Worm (Caenorhabditis elegans) whole organism, early embryonic: ENCODE results near the gene ZK686.3.

Experiments
- B0310.2 ChIP-seq: sonication (generic microtip); optimal IDR thresholded peaks from 2 replicates; lab custom pipeline; 2016; ENCODE audit warnings: mild to moderate bottlenecking, missing genetic modification characterization, missing compliant biosample characterization
- ama-1 ChIP-seq: fragments of 150-350 bp; optimal IDR thresholded peaks from 2 replicates; lab custom pipeline; 2014
- ceh-36 ChIP-seq: sonication (generic microtip); optimal IDR thresholded peaks from 2 replicates; lab custom pipeline; 2016; ENCODE audit warnings: missing genetic modification characterization, inconsistent platforms, missing compliant biosample characterization
- hmbx-1 ChIP-seq: sonication (generic microtip); optimal IDR thresholded peaks from 2 replicates; lab custom pipeline; 2016; ENCODE audit warnings: mild to moderate bottlenecking, missing genetic modification characterization, missing compliant biosample characterization
- pes-1 ChIP-seq: fragments of 200-800 bp; sonication (Bioruptor generic); IDR thresholded peaks from 2 replicates; pipeline ENCODE4 v1.3.6; 2022; ENCODE audit warnings: missing genetic modification reagents, missing genetic modification characterization, missing compliant biosample characterization
- scrt-1 ChIP-seq: fragments of 200-800 bp; sonication (Bioruptor generic); IDR thresholded peaks from 2 replicates; pipeline ENCODE4 v1.3.6; 2022; ENCODE audit warnings: missing genetic modification characterization, missing compliant biosample characterization
- sea-1 ChIP-seq: fragments of 200-800 bp; sonication (Bioruptor generic); conservative IDR thresholded peaks from 2 replicates; pipeline ENCODE4 v1.3.6; 2022; ENCODE audit warnings: missing genetic modification characterization, missing compliant biosample characterization
- tbx-11 ChIP-seq: fragments of 200-800 bp; sonication (Bioruptor generic); IDR thresholded peaks from 2 replicates; pipeline ENCODE4 v1.3.6; 2022; ENCODE audit warnings: missing genetic modification characterization, missing compliant biosample characterization
- tbx-37 ChIP-seq: fragments of 200-800 bp; sonication (Bioruptor generic); conservative IDR thresholded peaks from 2 replicates; pipeline ENCODE4 v1.3.6; 2022; ENCODE audit warnings: missing genetic modification reagents, missing genetic modification characterization, missing compliant biosample characterization

DNA sequence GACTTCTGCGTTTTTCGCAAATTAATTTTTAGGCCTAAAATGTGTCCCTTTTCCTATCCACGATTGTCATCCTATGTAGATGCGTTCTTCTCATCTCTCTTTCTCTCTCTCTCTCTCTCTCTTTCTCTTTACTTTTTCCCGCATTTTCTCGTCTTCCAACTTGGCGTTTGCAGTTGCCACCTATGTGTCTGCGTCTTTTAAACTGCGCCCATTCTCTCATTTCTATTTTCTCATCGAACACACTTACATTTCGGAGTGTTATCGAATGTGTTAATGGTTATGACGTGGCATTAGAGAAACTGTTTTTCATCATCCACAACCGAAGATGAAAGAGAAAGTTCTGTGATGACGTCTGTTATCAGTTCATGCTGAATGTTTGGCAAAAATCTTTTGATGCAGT lies 40.4 kb downstream of the ZK686.3 start:
- TF ChIP-seq sea-1 (no peak), ama-1 (lab: Kevin White, UChicago) (no peak), scrt-1 (GFP tag; lab: Robert Waterston, UW) (no peak), pes-1 (GFP tag; lab: Robert Waterston, UW) (no peak), tbx-37 (GFP tag; lab: Robert Waterston, UW) (no peak), tbx-11 (GFP tag; lab: Robert Waterston, UW) (no peak), B0310.2 (no peak), ceh-36 (tag; lab: Kevin White, UChicago) (no peak), hmbx-1 (tag; lab: Kevin White, UChicago) (no peak)
